Worm (Caenorhabditis elegans) whole organism, young adult: ENCODE measurements around the gene C16C8.7.

ENCODE experiments used
- F22D6.2 ChIP-seq: sonication (generic microtip); optimal IDR thresholded peaks from 2 replicates; lab custom pipeline; 2016; ENCODE audit warnings: mild to moderate bottlenecking, missing genetic modification characterization, missing compliant biosample characterization
- T07F8.4 ChIP-seq: sonication (generic microtip); optimal IDR thresholded peaks from 2 replicates; lab custom pipeline; 2016; ENCODE audit warnings: mild to moderate bottlenecking, missing genetic modification characterization, moderate library complexity, missing compliant biosample characterization
- aptf-3 ChIP-seq: fragments of 200-800 bp; sonication (Bioruptor generic); IDR thresholded peaks from 2 replicates; pipeline ENCODE4 v1.3.6; 2022; ENCODE audit warnings: missing genetic modification characterization, missing compliant biosample characterization
- egl-18 ChIP-seq: fragments of 200-800 bp; sonication (Bioruptor generic); IDR thresholded peaks from 2 replicates; pipeline ENCODE4 v1.3.6; 2022; ENCODE audit warnings: missing genetic modification reagents, missing genetic modification characterization, missing compliant biosample characterization
- egrh-3 ChIP-seq: fragments of 200-800 bp; sonication (Bioruptor generic); IDR thresholded peaks from 2 replicates; pipeline ENCODE4 v1.3.6; 2022; ENCODE audit warnings: missing genetic modification reagents, missing genetic modification characterization, missing compliant biosample characterization
- lin-40 ChIP-seq: sonication (generic microtip); optimal IDR thresholded peaks from 2 replicates; lab custom pipeline; 2016; ENCODE audit warnings: missing genetic modification characterization, mild to moderate bottlenecking, missing compliant biosample characterization, missing genotype, missing genetic modification reagents
- rcor-1 ChIP-seq: fragments of 200-800 bp; sonication (Bioruptor generic); IDR thresholded peaks from 2 replicates; pipeline ENCODE4 v1.3.6; 2022; ENCODE audit warnings: missing genetic modification reagents, missing genetic modification characterization, missing compliant biosample characterization
- rec-8 ChIP-seq, 2 experiments: sonication (generic microtip); optimal IDR thresholded peaks; 2 replicates each; lab custom pipeline; 2016; ENCODE audit warnings: mild to moderate bottlenecking in 2 of 2, missing genetic modification characterization in 2 of 2, missing genetic modification reagents in 2 of 2, missing genotype in 2 of 2, missing biosample characterization in 1 of 2, missing compliant biosample characterization in 1 of 2, moderate library complexity in 1 of 2
- snpc-4 ChIP-seq, 5 experiments: fragments of 150-350 bp in 1 of 5; sonication (generic microtip) in 4 of 5; optimal IDR thresholded peaks; 2 replicates each; lab custom pipeline; 2014 to 2018; ENCODE audit warnings: missing genetic modification characterization in 5 of 5, missing biosample characterization in 3 of 5, antibody characterized with exemption in 2 of 5, mild to moderate bottlenecking in 2 of 5, missing compliant biosample characterization in 2 of 5, missing genotype in 2 of 5, moderate library complexity in 2 of 5, missing genetic modification reagents in 1 of 5
- unc-62 ChIP-seq: fragments of 150-350 bp; optimal IDR thresholded peaks from 2 replicates; lab custom pipeline; 2014; ENCODE audit warnings: missing biosample characterization, missing genetic modification reagents, missing genetic modification characterization

DNA sequence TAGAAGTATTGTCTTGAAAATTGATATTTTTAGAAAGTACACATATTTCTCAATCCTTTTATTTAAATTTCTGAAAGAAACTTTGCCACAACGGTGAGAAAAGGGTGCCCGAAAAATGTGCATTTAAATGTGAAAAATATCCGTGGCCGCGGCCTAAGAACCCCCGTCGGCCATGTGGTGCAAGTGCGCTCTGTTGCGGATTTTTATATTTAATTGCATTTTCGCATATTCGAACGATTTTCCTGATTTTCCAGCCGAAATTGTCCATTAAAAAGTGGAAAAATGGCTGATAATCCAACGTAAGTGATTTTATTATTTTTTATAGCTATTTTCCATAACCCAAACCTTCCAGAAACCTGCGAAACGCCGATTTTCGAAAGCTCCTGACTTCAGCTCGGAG lies 22.3 kb upstream of the C16C8.7 start, which contains the start of gene smu-2:
- TF ChIP-seq lin-40: no peak
- TF ChIP-seq egrh-3 (GFP tag; lab: Robert Waterston, UW): no peak
- no peak for TF ChIP-seq aptf-3
- TF ChIP-seq rcor-1 (GFP tag; lab: Robert Waterston, UW): peak; percentile 35; the same call in 1 of the 2 replicates
- TF ChIP-seq T07F8.4: no peak
- TF ChIP-seq rec-8 (tag; optimal IDR thresholded peaks at IDR 0.05; lab: Kevin White, UChicago): peak; percentile 14 to 34
- no peak for TF ChIP-seq unc-62
- no peak for TF ChIP-seq F22D6.2 (tag; lab: Kevin White, UChicago)
- no peak for TF ChIP-seq egl-18 (GFP tag; lab: Robert Waterston, UW)
- no peak for TF ChIP-seq snpc-4 (GFP tag; optimal IDR thresholded peaks at IDR 0.05; lab: Kevin White, UChicago)
- TF ChIP-seq snpc-4 (tag; optimal IDR thresholded peaks at IDR 0.05; lab: Kevin White, UChicago): peak in 1 of 4 experiments; percentile 23
